Worm (Caenorhabditis elegans) whole organism, young adult: ENCODE results near the gene F54F11.1.
A peak's percentile ranks its signal among the peaks of the same experiment; 100 is the strongest.

ENCODE experiments used
- B0035.1 ChIP-seq: sonication (generic microtip); optimal IDR thresholded peaks from 2 replicates; lab custom pipeline; 2016; ENCODE audit warnings: missing genetic modification characterization, mild to moderate bottlenecking, missing compliant biosample characterization, missing genotype, missing genetic modification reagents
- B0261.1 ChIP-seq: sonication (generic microtip); optimal IDR thresholded peaks from 2 replicates; lab custom pipeline; 2016; ENCODE audit warnings: mild to moderate bottlenecking, missing genetic modification characterization, moderate library complexity, missing compliant biosample characterization
- C17E4.6 ChIP-seq: fragments of 200-800 bp; sonication (Bioruptor generic); IDR thresholded peaks from 2 replicates; pipeline ENCODE4 v1.3.6; 2022; ENCODE audit warnings: missing genetic modification reagents, missing genetic modification characterization, missing compliant biosample characterization
- F23B12.7 ChIP-seq: sonication (generic microtip); optimal IDR thresholded peaks from 2 replicates; lab custom pipeline; 2017; ENCODE audit warnings: missing genetic modification characterization, mild to moderate bottlenecking, missing compliant biosample characterization, antibody characterized with exemption, moderate library complexity; ENCODE audit not compliant: insufficient read depth
- F55B11.4 ChIP-seq: sonication (generic microtip); optimal IDR thresholded peaks from 2 replicates; lab custom pipeline; 2016; ENCODE audit warnings: missing compliant biosample characterization, missing genetic modification characterization, borderline replicate concordance; ENCODE audit not compliant: insufficient read depth
- F57A8.1 ChIP-seq: fragments of 200-800 bp; sonication (Bioruptor generic); optimal IDR thresholded peaks from 2 replicates; lab custom pipeline; 2018; ENCODE audit warnings: mild to moderate bottlenecking, missing genetic modification characterization, moderate library complexity, missing compliant biosample characterization
- F57C9.4 ChIP-seq: sonication (generic microtip); optimal IDR thresholded peaks from 2 replicates; lab custom pipeline; 2017; ENCODE audit warnings: mild to moderate bottlenecking, missing genetic modification characterization, missing compliant biosample characterization
- Y53G8AR.9 ChIP-seq: fragments of 200-800 bp; sonication (Bioruptor generic); conservative IDR thresholded peaks from 2 replicates; pipeline ENCODE4 v1.3.6; 2022; ENCODE audit warnings: missing genetic modification reagents, missing genetic modification characterization, missing compliant biosample characterization
- Y67H2A.10 ChIP-seq: fragments of 200-800 bp; sonication (Bioruptor generic); conservative IDR thresholded peaks from 2 replicates; pipeline ENCODE4 v1.3.6; 2022; ENCODE audit warnings: missing genetic modification reagents, missing genetic modification characterization, missing compliant biosample characterization
- akir-1 ChIP-seq: fragments of 200-800 bp; sonication (Bioruptor generic); optimal IDR thresholded peaks from 2 replicates; lab custom pipeline; 2018; ENCODE audit warnings: mild to moderate bottlenecking, missing genetic modification characterization, moderate library complexity, missing compliant biosample characterization
- aptf-2 ChIP-seq: fragments of 200-800 bp; sonication (Bioruptor generic); conservative IDR thresholded peaks from 2 replicates; pipeline ENCODE4 v1.3.6; 2022; ENCODE audit warnings: missing genetic modification reagents, missing genetic modification characterization, missing compliant biosample characterization
- attf-5 ChIP-seq: fragments of 200-800 bp; sonication (Bioruptor generic); optimal IDR thresholded peaks from 2 replicates; lab custom pipeline; 2018; ENCODE audit warnings: mild to moderate bottlenecking, missing genetic modification characterization, missing compliant biosample characterization
- attf-6 ChIP-seq: fragments of 200-800 bp; sonication (Bioruptor generic); IDR thresholded peaks from 2 replicates; pipeline ENCODE4 v1.3.6; 2022; ENCODE audit warnings: missing genetic modification reagents, missing genetic modification characterization, missing compliant biosample characterization
- ceh-27 ChIP-seq: fragments of 200-800 bp; sonication (Bioruptor generic); optimal IDR thresholded peaks from 2 replicates; lab custom pipeline; 2018; ENCODE audit warnings: mild to moderate bottlenecking, missing genetic modification characterization, moderate library complexity, missing compliant biosample characterization
- dpff-1 ChIP-seq: sonication (generic microtip); optimal IDR thresholded peaks from 2 replicates; lab custom pipeline; 2017; ENCODE audit warnings: mild to moderate bottlenecking, missing genetic modification characterization, missing compliant biosample characterization
- efl-1 ChIP-seq: fragments of 150-350 bp; optimal IDR thresholded peaks from 2 replicates; lab custom pipeline; 2014; ENCODE audit warnings: missing biosample characterization, missing genetic modification reagents, missing genetic modification characterization
- egrh-3 ChIP-seq: fragments of 200-800 bp; sonication (Bioruptor generic); IDR thresholded peaks from 2 replicates; pipeline ENCODE4 v1.3.6; 2022; ENCODE audit warnings: missing genetic modification reagents, missing genetic modification characterization, missing compliant biosample characterization
- fkh-3 ChIP-seq: sonication (generic microtip); optimal IDR thresholded peaks from 2 replicates; lab custom pipeline; 2016; ENCODE audit warnings: mild to moderate bottlenecking, missing genetic modification characterization, missing compliant biosample characterization
- hlh-26 ChIP-seq: fragments of 200-800 bp; sonication (Bioruptor generic); conservative IDR thresholded peaks from 2 replicates; pipeline ENCODE4 v1.3.6; 2022; ENCODE audit warnings: missing genetic modification reagents, missing genetic modification characterization, missing compliant biosample characterization
- hsf-1 ChIP-seq: fragments of 200-800 bp; sonication (Bioruptor generic); IDR thresholded peaks from 2 replicates; pipeline ENCODE4 v1.3.6; 2022; ENCODE audit warnings: missing genetic modification reagents, missing genetic modification characterization, missing compliant biosample characterization
- lag-1 ChIP-seq: fragments of 200-800 bp; sonication (Bioruptor generic); IDR thresholded peaks from 2 replicates; pipeline ENCODE4 v1.3.6; 2022; ENCODE audit warnings: missing genetic modification reagents, missing genetic modification characterization, missing compliant biosample characterization
- lin-26 ChIP-seq: fragments of 200-800 bp; sonication (Bioruptor generic); IDR thresholded peaks from 2 replicates; pipeline ENCODE4 v1.3.6; 2022; ENCODE audit warnings: missing genetic modification reagents, missing genetic modification characterization, missing compliant biosample characterization
- lin-35 ChIP-seq, 3 experiments: fragments of 150-350 bp in 2 of 3; sonication (generic microtip) in 1 of 3; optimal IDR thresholded peaks; 2 replicates each; lab custom pipeline; 2014 to 2018; ENCODE audit warnings: missing biosample characterization in 3 of 3, missing genetic modification characterization in 3 of 3, missing genetic modification reagents in 3 of 3
- lin-40 ChIP-seq: sonication (generic microtip); optimal IDR thresholded peaks from 2 replicates; lab custom pipeline; 2016; ENCODE audit warnings: missing genetic modification characterization, mild to moderate bottlenecking, missing compliant biosample characterization, missing genotype, missing genetic modification reagents
- lir-1 ChIP-seq: fragments of 200-800 bp; sonication (Bioruptor generic); conservative IDR thresholded peaks from 2 replicates; pipeline ENCODE4 v1.3.6; 2022; ENCODE audit warnings: missing genetic modification reagents, missing genetic modification characterization, missing compliant biosample characterization
- lsy-27 ChIP-seq: sonication (generic microtip); optimal IDR thresholded peaks from 2 replicates; lab custom pipeline; 2017; ENCODE audit warnings: missing genetic modification characterization, mild to moderate bottlenecking, missing compliant biosample characterization, antibody characterized with exemption, missing genotype, borderline replicate concordance; ENCODE audit not compliant: insufficient read depth
- madf-10 ChIP-seq: sonication (generic microtip); optimal IDR thresholded peaks from 2 replicates; lab custom pipeline; 2016; ENCODE audit warnings: mild to moderate bottlenecking, missing genetic modification characterization, missing compliant biosample characterization
- mcd-1 ChIP-seq: fragments of 200-800 bp; sonication (Bioruptor generic); IDR thresholded peaks from 2 replicates; pipeline ENCODE4 v1.3.6; 2022; ENCODE audit warnings: missing genetic modification reagents, missing genetic modification characterization, missing compliant biosample characterization
- mes-4 ChIP-seq: sonication (generic microtip); optimal IDR thresholded peaks from 2 replicates; lab custom pipeline; 2016; ENCODE audit warnings: missing genotype, missing genetic modification characterization, missing compliant biosample characterization
- mxl-1 ChIP-seq: sonication (generic microtip); optimal IDR thresholded peaks from 2 replicates; lab custom pipeline; 2016; ENCODE audit warnings: missing genetic modification characterization, missing compliant biosample characterization
- nfya-2 ChIP-seq: fragments of 200-800 bp; sonication (Bioruptor generic); IDR thresholded peaks from 2 replicates; pipeline ENCODE4 v1.3.6; 2022; ENCODE audit warnings: missing genetic modification reagents, missing genetic modification characterization, missing compliant biosample characterization
- pbrm-1 ChIP-seq: fragments of 200-800 bp; sonication (Bioruptor generic); IDR thresholded peaks from 2 replicates; pipeline ENCODE4 v1.3.6; 2022; ENCODE audit warnings: missing genetic modification reagents, missing genetic modification characterization, missing compliant biosample characterization
- rec-8 ChIP-seq, 2 experiments: sonication (generic microtip); optimal IDR thresholded peaks; 2 replicates each; lab custom pipeline; 2016; ENCODE audit warnings: mild to moderate bottlenecking in 2 of 2, missing genetic modification characterization in 2 of 2, missing genetic modification reagents in 2 of 2, missing genotype in 2 of 2, missing biosample characterization in 1 of 2, missing compliant biosample characterization in 1 of 2, moderate library complexity in 1 of 2
- repo-1 ChIP-seq: sonication (generic microtip); optimal IDR thresholded peaks from 2 replicates; lab custom pipeline; 2017; ENCODE audit warnings: mild to moderate bottlenecking, missing genetic modification characterization, missing compliant biosample characterization
- sea-2 ChIP-seq: fragments of 200-800 bp; sonication (Bioruptor generic); IDR thresholded peaks from 2 replicates; pipeline ENCODE4 v1.3.6; 2022; ENCODE audit warnings: missing genetic modification characterization, missing compliant biosample characterization
- snpc-1.1 ChIP-seq: sonication (generic microtip); optimal IDR thresholded peaks from 2 replicates; lab custom pipeline; 2017; ENCODE audit warnings: missing genetic modification characterization, mild to moderate bottlenecking, missing compliant biosample characterization, antibody characterized with exemption, moderate library complexity, missing genotype, missing genetic modification reagents; ENCODE audit not compliant: insufficient read depth
- snpc-3.4 ChIP-seq: sonication (generic microtip); optimal IDR thresholded peaks from 2 replicates; lab custom pipeline; 2017; ENCODE audit warnings: missing genetic modification characterization, mild to moderate bottlenecking, missing compliant biosample characterization, antibody characterized with exemption, moderate library complexity, missing genotype, missing genetic modification reagents
- sptf-2 ChIP-seq: fragments of 200-800 bp; sonication (Bioruptor generic); optimal IDR thresholded peaks from 2 replicates; lab custom pipeline; 2018; ENCODE audit warnings: mild to moderate bottlenecking, missing genetic modification characterization, missing compliant biosample characterization
- xnd-1 ChIP-seq: sonication (generic microtip); optimal IDR thresholded peaks from 2 replicates; lab custom pipeline; 2016; ENCODE audit warnings: missing genotype, missing genetic modification reagents, missing genetic modification characterization, missing compliant biosample characterization
- zfh-2 ChIP-seq: fragments of 200-800 bp; sonication (Bioruptor generic); conservative IDR thresholded peaks from 2 replicates; pipeline ENCODE4 v1.3.6; 2022; ENCODE audit warnings: missing genetic modification reagents, missing genetic modification characterization, missing compliant biosample characterization
- ztf-3 ChIP-seq: fragments of 200-800 bp; sonication (Bioruptor generic); optimal IDR thresholded peaks from 2 replicates; lab custom pipeline; 2018; ENCODE audit warnings: mild to moderate bottlenecking, missing genetic modification characterization, missing compliant biosample characterization
- ztf-6 ChIP-seq: fragments of 200-800 bp; sonication (Bioruptor generic); IDR thresholded peaks from 2 replicates; pipeline ENCODE4 v1.3.6; 2022; ENCODE audit warnings: missing genetic modification reagents, missing genetic modification characterization, missing compliant biosample characterization

F54F11.1 gene

DNA sequence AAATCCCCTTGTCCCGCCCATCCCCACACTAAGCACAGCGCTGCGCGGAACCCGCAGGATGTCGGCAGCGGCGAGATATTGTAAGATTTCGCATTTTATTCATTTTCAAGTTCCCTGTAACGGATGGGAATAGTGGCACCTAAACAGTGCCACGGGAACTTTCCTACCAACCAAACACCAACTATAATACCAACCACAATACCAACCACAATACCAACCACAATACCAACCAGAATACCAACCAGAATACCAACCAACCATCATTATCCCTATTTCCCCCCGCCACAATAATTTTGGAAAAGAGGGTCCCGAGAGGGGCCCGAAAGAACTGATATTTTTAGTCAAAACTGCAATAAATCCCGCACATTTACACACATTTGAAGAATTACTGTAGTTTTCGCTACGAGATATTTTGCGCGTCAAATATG lies 18.2 kb downstream of the F54F11.1 start (continued):
- TF ChIP-seq nfya-2 (GFP tag; lab: Robert Waterston, UW) = peak; percentile 88; the same call in 1 of the 2 replicates
- no peak; the same call in none of the 2 replicates for TF ChIP-seq egrh-3 (GFP tag; lab: Robert Waterston, UW)
- TF ChIP-seq xnd-1 (tag; lab: Kevin White, UChicago) = peak; percentile 58
- peak; percentile 94 for TF ChIP-seq pbrm-1
- no peak for TF ChIP-seq fkh-3 (tag; lab: Kevin White, UChicago)
- no peak for TF ChIP-seq Y67H2A.10 (GFP tag; lab: Robert Waterston, UW)
- no peak for TF ChIP-seq ztf-6 (GFP tag; lab: Robert Waterston, UW)
- no peak for TF ChIP-seq C17E4.6 (GFP tag; lab: Robert Waterston, UW)
- TF ChIP-seq sea-2 = no peak
- no peak for TF ChIP-seq ztf-3 (GFP tag; lab: Kevin White, UChicago)
- TF ChIP-seq ceh-27 (GFP tag; lab: Kevin White, UChicago) = peak; percentile 26
- TF ChIP-seq B0261.1 (tag; lab: Kevin White, UChicago) = no peak
- no peak for TF ChIP-seq F57A8.1 (GFP tag; lab: Kevin White, UChicago)
- TF ChIP-seq B0035.1 (tag; lab: Kevin White, UChicago) = no peak
- peak; percentile 97 for TF ChIP-seq snpc-3.4
- no peak for TF ChIP-seq lin-40 (tag; lab: Kevin White, UChicago)
- no peak for TF ChIP-seq sptf-2
- TF ChIP-seq lag-1 (GFP tag; lab: Robert Waterston, UW) = no peak
- TF ChIP-seq mcd-1 = peak; percentile 56
- no peak for TF ChIP-seq F23B12.7
- no peak for TF ChIP-seq F57C9.4 (tag; lab: Kevin White, UChicago)
- peak in 1 of 2 experiments; percentile 51 for TF ChIP-seq rec-8 (tag; optimal IDR thresholded peaks at IDR 0.05; lab: Kevin White, UChicago)
- TF ChIP-seq madf-10 = no peak
- TF ChIP-seq snpc-1.1 (tag; lab: Kevin White, UChicago) = peak; percentile 98
- TF ChIP-seq hlh-26 (GFP tag; lab: Robert Waterston, UW) = no peak
- TF ChIP-seq zfh-2 (GFP tag; lab: Robert Waterston, UW) = 0 out of 2 replicates have a peak, but pooled peaks have one; percentile 12
- no peak for TF ChIP-seq lin-35 (GFP tag; optimal IDR thresholded peaks at IDR 0.05; lab: Kevin White, UChicago)
- no peak for TF ChIP-seq Y53G8AR.9
- no peak for TF ChIP-seq mes-4 (tag; lab: Kevin White, UChicago)
- peak; percentile 30 for TF ChIP-seq efl-1
- TF ChIP-seq attf-5 (GFP tag; lab: Kevin White, UChicago) = no peak
- TF ChIP-seq lin-26 (GFP tag; lab: Robert Waterston, UW) = peak; percentile 83
- no peak for TF ChIP-seq lir-1
- no peak for TF ChIP-seq dpff-1 (tag; lab: Kevin White, UChicago)
- no peak for TF ChIP-seq akir-1 (GFP tag; lab: Kevin White, UChicago)
- no peak for TF ChIP-seq F55B11.4 (tag; lab: Kevin White, UChicago)
- peak; percentile 86 for TF ChIP-seq aptf-2 (GFP tag; lab: Robert Waterston, UW)
- no peak for TF ChIP-seq lsy-27
- no peak for TF ChIP-seq mxl-1 (tag; lab: Kevin White, UChicago)
- TF ChIP-seq attf-6 (GFP tag; lab: Robert Waterston, UW) = peak; percentile 96
- peak; percentile 68 for TF ChIP-seq hsf-1 (GFP tag; lab: Robert Waterston, UW)
- TF ChIP-seq repo-1 (tag; lab: Kevin White, UChicago) = no peak
